Worm (Caenorhabditis elegans) whole organism, L4 larva: Measurements from ENCODE around the gene ZK930.4.

ENCODE experiments used
- D1046.2 ChIP-seq: fragments of 200-800 bp; sonication (Bioruptor generic); IDR thresholded peaks from 2 replicates; pipeline ENCODE4 v1.3.6; 2022; ENCODE audit warnings: missing genetic modification characterization, missing compliant biosample characterization
- F49E8.2 ChIP-seq: sonication (generic microtip); optimal IDR thresholded peaks from 2 replicates; lab custom pipeline; 2016; ENCODE audit warnings: missing compliant biosample characterization, mild to moderate bottlenecking, missing genetic modification characterization, borderline replicate concordance
- duxl-1 ChIP-seq: sonication (generic microtip); optimal IDR thresholded peaks from 2 replicates; lab custom pipeline; 2016; ENCODE audit warnings: mild to moderate bottlenecking, missing genetic modification characterization, moderate library complexity, missing compliant biosample characterization; ENCODE audit not compliant: poor library complexity
- egl-27 ChIP-seq: sonication (generic microtip); optimal IDR thresholded peaks from 3 replicates; lab custom pipeline; 2017; ENCODE audit warnings: missing biosample characterization, missing genetic modification reagents, missing genetic modification characterization
- fos-1 ChIP-seq: fragments of 150-350 bp; optimal IDR thresholded peaks from 2 replicates; lab custom pipeline; 2014; ENCODE audit warnings: missing biosample characterization, missing genetic modification characterization
- madf-5 ChIP-seq, 2 experiments: fragments of 200-800 bp; sonication (Bioruptor generic); IDR thresholded peaks; 2 replicates each; pipeline ENCODE4 v1.3.6; 2022; ENCODE audit warnings: missing compliant biosample characterization in 2 of 2, missing genetic modification characterization in 2 of 2
- mep-1 ChIP-seq: fragments of 150-350 bp; sonication (generic microtip); optimal IDR thresholded peaks from 3 replicates; lab custom pipeline; 2014; ENCODE audit warnings: missing biosample characterization, missing genetic modification characterization
- nhr-11 ChIP-seq: fragments of 150-350 bp; optimal IDR thresholded peaks from 2 replicates; lab custom pipeline; 2014; ENCODE audit warnings: missing biosample characterization, missing genetic modification characterization
- nhr-76 ChIP-seq: fragments of 150-350 bp; optimal IDR thresholded peaks from 2 replicates; lab custom pipeline; 2014; ENCODE audit warnings: missing biosample characterization, missing genetic modification characterization
- rbr-2 ChIP-seq: sonication (generic microtip); optimal IDR thresholded peaks from 2 replicates; lab custom pipeline; 2016; ENCODE audit warnings: missing genotype, missing genetic modification characterization, missing compliant biosample characterization

ce11 chrII:11868893-11869292 lies 37.4 kb upstream of the ZK930.4 start:
- TF ChIP-seq F49E8.2 (tag; lab: Kevin White, UChicago) (no peak), mep-1 (no peak), fos-1 (tag; lab: Kevin White, UChicago) (no peak), rbr-2 (tag; lab: Kevin White, UChicago) (no peak), duxl-1 (no peak), D1046.2 (GFP tag; lab: Robert Waterston, UW) (no peak), madf-5 (GFP tag; IDR thresholded peaks at IDR 0.05; lab: Robert Waterston, UW) (no peak), nhr-76 (tag; lab: Kevin White, UChicago) (no peak), nhr-11 (tag; lab: Kevin White, UChicago) (no peak), egl-27 (no peak)
